Worm (Caenorhabditis elegans) whole organism, early embryonic: Measurements from ENCODE around the gene him-4.

Source experiments
- B0310.2 ChIP-seq: sonication (generic microtip); optimal IDR thresholded peaks from 2 replicates; lab custom pipeline; 2016; ENCODE audit warnings: mild to moderate bottlenecking, missing genetic modification characterization, missing compliant biosample characterization
- F13C5.2 ChIP-seq: sonication (generic microtip); optimal IDR thresholded peaks from 2 replicates; lab custom pipeline; 2017; ENCODE audit warnings: mild to moderate bottlenecking, missing genetic modification characterization, inconsistent platforms, missing compliant biosample characterization
- aly-1 ChIP-seq: sonication (generic microtip); optimal IDR thresholded peaks from 2 replicates; lab custom pipeline; 2016; ENCODE audit warnings: missing genetic modification characterization, missing compliant biosample characterization
- ama-1 ChIP-seq: fragments of 150-350 bp; optimal IDR thresholded peaks from 2 replicates; lab custom pipeline; 2014
- ceh-13 ChIP-seq: fragments of 200-800 bp; sonication (Bioruptor generic); optimal IDR thresholded peaks from 2 replicates; lab custom pipeline; 2018; ENCODE audit warnings: mild to moderate bottlenecking, missing genetic modification characterization, missing compliant biosample characterization
- ceh-36 ChIP-seq: sonication (generic microtip); optimal IDR thresholded peaks from 2 replicates; lab custom pipeline; 2016; ENCODE audit warnings: missing genetic modification characterization, inconsistent platforms, missing compliant biosample characterization
- ets-7 ChIP-seq: sonication (generic microtip); optimal IDR thresholded peaks from 2 replicates; lab custom pipeline; 2016; ENCODE audit warnings: missing genotype, missing genetic modification characterization, missing compliant biosample characterization
- flt-1 ChIP-seq: fragments of 200-800 bp; sonication (Bioruptor generic); IDR thresholded peaks from 2 replicates; pipeline ENCODE4 v1.3.6; 2022; ENCODE audit warnings: missing genetic modification characterization, missing compliant biosample characterization
- hmbx-1 ChIP-seq: sonication (generic microtip); optimal IDR thresholded peaks from 2 replicates; lab custom pipeline; 2016; ENCODE audit warnings: mild to moderate bottlenecking, missing genetic modification characterization, missing compliant biosample characterization
- hmg-4 ChIP-seq: fragments of 200-800 bp; sonication (Bioruptor generic); optimal IDR thresholded peaks from 2 replicates; lab custom pipeline; 2018; ENCODE audit warnings: mild to moderate bottlenecking, missing genetic modification characterization, missing compliant biosample characterization
- hnd-1 ChIP-seq: sonication (generic microtip); optimal IDR thresholded peaks from 2 replicates; lab custom pipeline; 2016; ENCODE audit warnings: missing genetic modification characterization, missing compliant biosample characterization
- pes-1 ChIP-seq: fragments of 200-800 bp; sonication (Bioruptor generic); IDR thresholded peaks from 2 replicates; pipeline ENCODE4 v1.3.6; 2022; ENCODE audit warnings: missing genetic modification reagents, missing genetic modification characterization, missing compliant biosample characterization
- scrt-1 ChIP-seq: fragments of 200-800 bp; sonication (Bioruptor generic); IDR thresholded peaks from 2 replicates; pipeline ENCODE4 v1.3.6; 2022; ENCODE audit warnings: missing genetic modification characterization, missing compliant biosample characterization
- sea-1 ChIP-seq: fragments of 200-800 bp; sonication (Bioruptor generic); conservative IDR thresholded peaks from 2 replicates; pipeline ENCODE4 v1.3.6; 2022; ENCODE audit warnings: missing genetic modification characterization, missing compliant biosample characterization
- tbx-11 ChIP-seq: fragments of 200-800 bp; sonication (Bioruptor generic); IDR thresholded peaks from 2 replicates; pipeline ENCODE4 v1.3.6; 2022; ENCODE audit warnings: missing genetic modification characterization, missing compliant biosample characterization
- tbx-37 ChIP-seq: fragments of 200-800 bp; sonication (Bioruptor generic); conservative IDR thresholded peaks from 2 replicates; pipeline ENCODE4 v1.3.6; 2022; ENCODE audit warnings: missing genetic modification reagents, missing genetic modification characterization, missing compliant biosample characterization
- tra-4 ChIP-seq: sonication (generic microtip); optimal IDR thresholded peaks from 2 replicates; lab custom pipeline; 2017; ENCODE audit warnings: missing genetic modification characterization, missing compliant biosample characterization

Gene him-4

ce11 chrX:9709462-9709861 is 7.9 kb upstream of the him-4 start, which contains the start of gene F15G9.6:
F15G9.6 (plus strand) TSS chrX:9709762.
- TF ChIP-seq tbx-37 (GFP tag; lab: Robert Waterston, UW) = no peak
- TF ChIP-seq hmg-4 (GFP tag; lab: Kevin White, UChicago) = no peak
- no peak for TF ChIP-seq scrt-1 (GFP tag; lab: Robert Waterston, UW)
- TF ChIP-seq tra-4 (tag; lab: Kevin White, UChicago) = no peak
- no peak for TF ChIP-seq ets-7 (tag; lab: Kevin White, UChicago)
- no peak for TF ChIP-seq hmbx-1
- TF ChIP-seq hnd-1 (tag; lab: Kevin White, UChicago) = no peak
- TF ChIP-seq ceh-13 (GFP tag; lab: Kevin White, UChicago) = no peak
- TF ChIP-seq ceh-36 (tag; lab: Kevin White, UChicago) = no peak
- TF ChIP-seq pes-1 (GFP tag; lab: Robert Waterston, UW) = no peak
- no peak for TF ChIP-seq aly-1 (tag; lab: Kevin White, UChicago)
- no peak for TF ChIP-seq sea-1 (GFP tag; lab: Robert Waterston, UW)
- TF ChIP-seq B0310.2 (tag; lab: Kevin White, UChicago) = no peak
- no peak for TF ChIP-seq ama-1 (lab: Kevin White, UChicago)
- TF ChIP-seq F13C5.2 = no peak
- TF ChIP-seq flt-1 (GFP tag; lab: Robert Waterston, UW) = no peak
- TF ChIP-seq tbx-11 = no peak

- TF ChIP-seq ceh-13 (GFP tag; lab: Kevin White, UChicago) (no peak), ceh-36 (tag; lab: Kevin White, UChicago) (no peak)
Measured at ce11 chrX:9713613-9714012, 3.8 kb upstream of the him-4 start, which contains the start of gene F15G9.2. F15G9.2 (minus strand) TSS chrX:9713713.

ce11 chrX:9719070-9719469 is 1.7 kb downstream of the him-4 start:
- TF ChIP-seq sea-1 (GFP tag; lab: Robert Waterston, UW) = no peak
- TF ChIP-seq ets-7 (tag; lab: Kevin White, UChicago) = no peak
- TF ChIP-seq ceh-13 (GFP tag; lab: Kevin White, UChicago) = no peak
- TF ChIP-seq ceh-36 (tag; lab: Kevin White, UChicago) = no peak
- no peak for TF ChIP-seq flt-1 (GFP tag; lab: Robert Waterston, UW)
- no peak for TF ChIP-seq tbx-11
- no peak for TF ChIP-seq tbx-37 (GFP tag; lab: Robert Waterston, UW)

- no peak for TF ChIP-seq ceh-36 (tag; lab: Kevin White, UChicago)
- TF ChIP-seq B0310.2 (tag; lab: Kevin White, UChicago) = no peak
- no peak for TF ChIP-seq pes-1 (GFP tag; lab: Robert Waterston, UW)
- no peak for TF ChIP-seq tra-4 (tag; lab: Kevin White, UChicago)
- no peak for TF ChIP-seq hmg-4 (GFP tag; lab: Kevin White, UChicago)
- TF ChIP-seq tbx-11 = no peak
- no peak for TF ChIP-seq tbx-37 (GFP tag; lab: Robert Waterston, UW)
- TF ChIP-seq hnd-1 (tag; lab: Kevin White, UChicago) = no peak
- no peak for TF ChIP-seq ceh-13 (GFP tag; lab: Kevin White, UChicago)
- TF ChIP-seq F13C5.2 = no peak
- TF ChIP-seq flt-1 (GFP tag; lab: Robert Waterston, UW) = no peak
- no peak for TF ChIP-seq scrt-1 (GFP tag; lab: Robert Waterston, UW)
- TF ChIP-seq ets-7 (tag; lab: Kevin White, UChicago) = no peak
- no peak for TF ChIP-seq hmbx-1
Measured at ce11 chrX:9735479-9735878, 18.1 kb downstream of the him-4 start.

- TF ChIP-seq hmg-4 (GFP tag; lab: Kevin White, UChicago) (peak; percentile 32), ceh-36 (tag; lab: Kevin White, UChicago) (no peak), F13C5.2 (peak; percentile 49)
Measured at ce11 chrX:9737730-9738129, 20.4 kb downstream of the him-4 start, which contains the start of gene F15G9.5. F15G9.5 (minus strand) TSS chrX:9737888.

ce11 chrX:9742058-9742457 is 24.7 kb downstream of the him-4 start:
- TF ChIP-seq scrt-1 (GFP tag; lab: Robert Waterston, UW) (no peak), ets-7 (tag; lab: Kevin White, UChicago) (no peak)

- peak; percentile 92 for TF ChIP-seq hmbx-1
- TF ChIP-seq tra-4 (tag; lab: Kevin White, UChicago) = peak; percentile 91
- peak; percentile 99 for TF ChIP-seq scrt-1 (GFP tag; lab: Robert Waterston, UW)
- peak; percentile 99 for TF ChIP-seq hmg-4 (GFP tag; lab: Kevin White, UChicago)
- TF ChIP-seq flt-1 (GFP tag; lab: Robert Waterston, UW) = peak; percentile 98
- peak; percentile 98 for TF ChIP-seq aly-1 (tag; lab: Kevin White, UChicago)
- peak; percentile 98 for TF ChIP-seq B0310.2 (tag; lab: Kevin White, UChicago)
- peak; percentile 99 for TF ChIP-seq pes-1 (GFP tag; lab: Robert Waterston, UW)
- TF ChIP-seq F13C5.2 = peak; percentile 97
- peak; percentile 93 for TF ChIP-seq ets-7 (tag; lab: Kevin White, UChicago)
- peak; percentile 99 for TF ChIP-seq tbx-11
- TF ChIP-seq hnd-1 (tag; lab: Kevin White, UChicago) = peak; percentile 95
- peak; percentile 95 for TF ChIP-seq ceh-36 (tag; lab: Kevin White, UChicago)
- peak; percentile 95 for TF ChIP-seq ceh-13 (GFP tag; lab: Kevin White, UChicago)
- TF ChIP-seq tbx-37 (GFP tag; lab: Robert Waterston, UW) = peak; percentile 99
- peak; percentile 98 for TF ChIP-seq sea-1 (GFP tag; lab: Robert Waterston, UW)
Measured at ce11 chrX:9743513-9743914, 26.1 kb downstream of the him-4 start.

- no peak for TF ChIP-seq hmg-4 (GFP tag; lab: Kevin White, UChicago)
- no peak for TF ChIP-seq hmbx-1
- TF ChIP-seq tra-4 (tag; lab: Kevin White, UChicago) = no peak
- no peak for TF ChIP-seq hnd-1 (tag; lab: Kevin White, UChicago)
Measured at ce11 chrX:9754537-9754936, 37.2 kb downstream of the him-4 start.
